Fruit fly (Drosophila melanogaster) whole organism, adult: ENCODE results near the gene ase.
A peak's percentile ranks its signal among the peaks of the same experiment; 100 is the strongest.

Source experiments
- CG11617 ChIP-seq: fragments of 200-800 bp; sonication (Bioruptor generic); optimal IDR thresholded peaks from 2 replicates; lab custom pipeline; 2017; ENCODE audit warnings: mild to moderate bottlenecking, missing biosample characterization, missing genetic modification reagents, missing genetic modification characterization
- CG12768 ChIP-seq: fragments of 200-800 bp; sonication (Bioruptor generic); optimal IDR thresholded peaks from 2 replicates; lab custom pipeline; 2017; ENCODE audit warnings: missing biosample characterization, missing genetic modification characterization, mild to moderate bottlenecking, moderate library complexity, missing genetic modification reagents
- CG14711 ChIP-seq: fragments of 200-800 bp; sonication (Bioruptor generic); optimal IDR thresholded peaks from 2 replicates; lab custom pipeline; 2018; ENCODE audit warnings: missing biosample characterization, mild to moderate bottlenecking, missing genetic modification characterization, moderate library complexity
- CG1620 ChIP-seq: fragments of 200-800 bp; sonication (Bioruptor generic); optimal IDR thresholded peaks from 2 replicates; lab custom pipeline; 2016; ENCODE audit warnings: missing biosample characterization, missing genetic modification characterization
- CG33017 ChIP-seq: fragments of 200-800 bp; sonication (Bioruptor generic); optimal IDR thresholded peaks from 2 replicates; lab custom pipeline; 2018; ENCODE audit warnings: missing biosample characterization, mild to moderate bottlenecking, missing genetic modification characterization, moderate library complexity
- CG5204 ChIP-seq: fragments of 200-800 bp; sonication (Bioruptor generic); optimal IDR thresholded peaks from 2 replicates; lab custom pipeline; 2016; ENCODE audit warnings: missing biosample characterization, missing genetic modification characterization
- CG7045 ChIP-seq: fragments of 200-800 bp; sonication (Bioruptor generic); optimal IDR thresholded peaks from 2 replicates; lab custom pipeline; 2017; ENCODE audit warnings: missing biosample characterization, mild to moderate bottlenecking, missing genetic modification characterization
- CG7101 ChIP-seq: fragments of 200-800 bp; sonication (Bioruptor generic); optimal IDR thresholded peaks from 2 replicates; lab custom pipeline; 2018; ENCODE audit warnings: missing biosample characterization, mild to moderate bottlenecking, missing genetic modification characterization, moderate library complexity
- Clk ChIP-seq: fragments of 200-800 bp; sonication (Bioruptor generic); optimal IDR thresholded peaks from 2 replicates; lab custom pipeline; 2017; ENCODE audit warnings: missing biosample characterization, missing genetic modification characterization
- Crg-1 ChIP-seq: fragments of 200-800 bp; sonication (Bioruptor generic); optimal IDR thresholded peaks from 2 replicates; lab custom pipeline; 2016; ENCODE audit warnings: missing biosample characterization, missing genetic modification characterization
- Hr96 ChIP-seq: fragments of 200-800 bp; sonication (Bioruptor generic); optimal IDR thresholded peaks from 2 replicates; lab custom pipeline; 2016; ENCODE audit warnings: missing biosample characterization, missing genetic modification characterization
- Mnt ChIP-seq: fragments of 200-800 bp; sonication (Bioruptor generic); optimal IDR thresholded peaks from 2 replicates; lab custom pipeline; 2016; ENCODE audit warnings: missing biosample characterization, mild to moderate bottlenecking, missing genetic modification characterization
- bab1 ChIP-seq: fragments of 200-800 bp; sonication (Bioruptor generic); optimal IDR thresholded peaks from 3 replicates; lab custom pipeline; 2019; ENCODE audit warnings: missing biosample characterization, mild to moderate bottlenecking, missing genetic modification characterization, moderate library complexity
- cic ChIP-seq: fragments of 200-800 bp; sonication (Bioruptor generic); optimal IDR thresholded peaks from 2 replicates; lab custom pipeline; 2017; ENCODE audit warnings: missing biosample characterization, mild to moderate bottlenecking, missing genetic modification characterization, moderate library complexity
- cnc ChIP-seq, 2 experiments: fragments of >200 bp; optimal IDR thresholded peaks; 2 replicates each; lab custom pipeline; 2017
- kay ChIP-seq: fragments of 200-800 bp; sonication (Bioruptor generic); peaks from one replicate; lab custom pipeline; 2016; ENCODE audit warnings: missing biosample characterization, missing genetic modification characterization, borderline replicate concordance
- ovo ChIP-seq: fragments of 200-800 bp; sonication (Bioruptor generic); optimal IDR thresholded peaks from 2 replicates; lab custom pipeline; 2016; ENCODE audit warnings: missing biosample characterization, missing genetic modification characterization
- pad ChIP-seq: fragments of 200-800 bp; sonication (Bioruptor generic); optimal IDR thresholded peaks from 3 replicates; lab custom pipeline; 2017; ENCODE audit warnings: missing biosample characterization, missing genetic modification characterization, mild to moderate bottlenecking, moderate library complexity, missing genetic modification reagents
- tj ChIP-seq: fragments of 200-800 bp; sonication (Bioruptor generic); optimal IDR thresholded peaks from 3 replicates; lab custom pipeline; 2017; ENCODE audit warnings: missing biosample characterization, mild to moderate bottlenecking, missing genetic modification characterization, moderate library complexity
- toe ChIP-seq: fragments of 200-800 bp; sonication (Bioruptor generic); optimal IDR thresholded peaks from 2 replicates; lab custom pipeline; 2016; ENCODE audit warnings: missing biosample characterization, missing genetic modification characterization

The ase gene

DNA sequence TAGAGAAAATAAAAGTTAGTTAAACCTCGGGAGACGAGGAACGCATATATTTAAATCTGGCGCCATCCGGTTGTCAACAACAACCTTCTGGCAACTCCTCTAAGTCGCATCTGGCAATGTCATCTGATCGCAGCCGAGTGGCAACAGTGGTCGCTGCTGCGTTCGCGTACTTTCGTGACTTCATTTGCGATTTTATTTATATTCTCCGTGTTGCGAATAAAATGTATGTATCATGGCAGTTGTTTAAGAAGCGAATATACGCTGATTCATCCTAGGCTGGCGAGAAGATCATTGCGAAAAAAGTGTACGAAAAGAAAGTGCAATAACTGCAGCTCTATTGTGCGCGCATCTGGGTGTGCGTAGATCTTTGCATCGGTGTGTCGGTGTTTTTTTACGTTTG lies 35.8 kb downstream of the ase start, which contains the start of gene svr:
svr (plus strand) TSS at position 121 of the 400 bp plus-strand sequence.
- no peak for TF ChIP-seq CG12768 (GFP tag; lab: Kevin White, UChicago)
- TF ChIP-seq pad = no peak
- peak; percentile 60 for TF ChIP-seq bab1 (GFP tag; lab: Kevin White, UChicago)
- TF ChIP-seq Clk (GFP tag; lab: Kevin White, UChicago) = no peak
- TF ChIP-seq ovo (GFP tag; lab: Kevin White, UChicago) = no peak
- peak; percentile 13 for TF ChIP-seq tj (GFP tag; lab: Kevin White, UChicago)
- TF ChIP-seq CG7045 (GFP tag; lab: Kevin White, UChicago) = no peak
- no peak for TF ChIP-seq toe (GFP tag; lab: Kevin White, UChicago)
- TF ChIP-seq Mnt = no peak
- TF ChIP-seq Hr96 (GFP tag; lab: Kevin White, UChicago) = no peak
- no peak for TF ChIP-seq CG33017 (tag; lab: Kevin White, UChicago)
- no peak for TF ChIP-seq CG14711 (tag; lab: Kevin White, UChicago)
- TF ChIP-seq kay = no peak
- peak; percentile 6 for TF ChIP-seq cic (GFP tag; lab: Kevin White, UChicago)
- no peak for TF ChIP-seq CG1620

DNA sequence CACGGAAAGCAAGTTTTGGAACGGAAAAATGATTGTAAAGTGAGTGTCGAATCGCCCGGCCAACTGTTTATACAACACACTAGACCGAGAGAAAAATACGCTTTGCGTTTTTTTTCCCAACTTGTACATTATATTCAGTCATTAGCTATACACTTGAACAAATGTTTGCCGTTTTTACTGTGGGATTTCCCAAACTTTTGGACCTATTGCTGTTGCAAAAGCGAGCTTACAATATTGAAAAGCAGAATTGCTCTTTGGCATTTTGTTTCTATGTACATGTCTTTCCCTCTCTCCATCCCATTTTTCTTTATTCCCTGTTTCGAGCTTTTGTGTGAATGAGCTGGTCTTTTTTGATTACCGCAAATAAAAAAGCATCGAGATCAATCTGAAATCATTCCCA lies 36.9 kb downstream of the ase start:
- peak; percentile 14 for TF ChIP-seq cic (GFP tag; lab: Kevin White, UChicago)
- no peak for TF ChIP-seq CG7101
- no peak for TF ChIP-seq ovo (GFP tag; lab: Kevin White, UChicago)

DNA sequence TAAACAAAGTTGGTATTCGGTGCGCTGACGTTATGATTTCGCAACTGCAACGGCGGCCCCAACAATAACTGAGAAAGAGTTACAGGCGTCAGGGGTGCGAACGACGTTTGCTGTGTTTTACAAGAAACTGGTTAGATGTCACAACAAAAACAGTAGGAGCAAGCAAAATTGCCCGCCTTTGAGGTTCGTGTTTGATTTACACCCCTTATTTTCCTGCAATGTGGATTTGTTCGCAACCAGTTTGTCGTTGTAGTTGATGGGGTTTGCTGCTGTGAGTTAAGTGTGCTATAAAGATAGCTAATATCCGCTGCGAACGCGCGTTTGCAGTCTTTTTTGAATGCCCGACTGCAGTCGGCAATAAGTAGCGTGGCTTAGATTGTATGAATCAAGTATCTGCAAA lies 37.9 kb downstream of the ase start:
- TF ChIP-seq CG7101 = peak; percentile 43
- TF ChIP-seq CG11617 (GFP tag; lab: Kevin White, UChicago) = no peak
- peak; percentile 1 for TF ChIP-seq pad

DNA sequence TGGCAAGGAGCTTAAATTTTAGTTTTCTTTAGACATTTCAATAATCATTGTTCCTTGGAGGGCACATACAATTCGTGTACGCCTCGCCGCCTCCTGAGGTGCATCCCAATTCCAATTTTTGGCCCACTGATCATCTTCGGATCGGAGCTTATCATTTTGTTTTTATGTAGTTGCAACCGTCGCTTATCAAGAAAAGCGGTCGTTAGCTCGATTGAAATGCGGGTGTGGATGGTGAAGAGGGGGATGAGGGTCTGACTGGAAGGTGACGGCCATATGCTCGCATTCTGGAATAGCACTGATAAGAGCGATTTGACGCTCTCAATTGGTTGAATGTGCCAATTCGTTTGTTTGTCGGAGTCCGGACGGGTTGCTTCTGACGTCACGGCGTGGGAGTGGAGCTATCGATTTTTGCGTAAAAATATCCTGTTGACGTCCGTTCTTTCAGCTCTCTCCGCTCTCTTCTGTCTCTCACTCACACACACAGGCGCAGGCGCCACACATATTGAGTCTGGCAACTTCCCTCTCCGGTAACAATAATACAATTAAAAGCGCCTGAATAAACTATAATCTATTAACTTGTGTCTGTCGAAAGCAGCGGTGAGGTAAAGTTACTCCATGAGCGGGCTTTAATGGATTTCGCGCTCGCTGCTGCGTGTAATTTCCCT lies 38.5 kb downstream of the ase start:
- TF ChIP-seq ovo (GFP tag; lab: Kevin White, UChicago) (no peak), bab1 (GFP tag; lab: Kevin White, UChicago) (no peak), CG1620 (no peak), CG14711 (tag; lab: Kevin White, UChicago) (no peak), CG5204 (GFP tag; lab: Kevin White, UChicago) (no peak), pad (no peak), CG33017 (tag; lab: Kevin White, UChicago) (no peak)

DNA sequence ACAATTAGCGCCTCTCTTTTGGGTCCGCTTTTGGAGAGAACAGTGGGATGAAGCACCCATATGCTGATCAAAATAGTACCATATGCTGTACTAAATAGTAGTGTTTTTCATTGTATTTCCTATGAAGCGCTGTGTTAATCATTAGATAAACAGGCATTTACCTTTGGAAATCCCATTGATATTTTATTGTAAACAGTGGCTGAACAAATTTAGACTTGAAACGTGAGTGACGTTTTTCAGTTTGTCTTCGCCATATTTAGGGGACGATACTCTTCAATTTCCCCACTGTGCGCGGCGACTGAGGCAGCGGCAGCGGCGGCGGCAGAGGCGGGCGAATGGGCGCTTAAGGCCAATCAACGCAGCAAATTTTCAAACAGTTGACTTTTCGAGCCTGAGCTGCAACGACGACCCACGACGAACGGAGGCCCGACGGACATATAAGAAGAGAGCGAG lies 39.1 kb downstream of the ase start:
- TF ChIP-seq CG7045 (GFP tag; lab: Kevin White, UChicago) (peak; percentile 83), CG33017 (tag; lab: Kevin White, UChicago) (peak; percentile 79), toe (GFP tag; lab: Kevin White, UChicago) (peak; percentile 70), Crg-1 (peak; percentile 67), CG14711 (tag; lab: Kevin White, UChicago) (peak; percentile 75), CG12768 (GFP tag; lab: Kevin White, UChicago) (peak; percentile 83), CG5204 (GFP tag; lab: Kevin White, UChicago) (no peak), Mnt (peak; percentile 78), CG1620 (peak; percentile 50), cnc (optimal IDR thresholded peaks at IDR 0.05; lab: Kevin White, UChicago) (no peak), Clk (GFP tag; lab: Kevin White, UChicago) (peak; percentile 77), tj (GFP tag; lab: Kevin White, UChicago) (peak; percentile 65), CG11617 (GFP tag; lab: Kevin White, UChicago) (peak; percentile 84), cic (GFP tag; lab: Kevin White, UChicago) (peak; percentile 73), ovo (GFP tag; lab: Kevin White, UChicago) (peak; percentile 59), CG7101 (peak; percentile 90), bab1 (GFP tag; lab: Kevin White, UChicago) (peak; percentile 82), pad (peak; percentile 81), kay (no peak), Hr96 (GFP tag; lab: Kevin White, UChicago) (no peak)

DNA sequence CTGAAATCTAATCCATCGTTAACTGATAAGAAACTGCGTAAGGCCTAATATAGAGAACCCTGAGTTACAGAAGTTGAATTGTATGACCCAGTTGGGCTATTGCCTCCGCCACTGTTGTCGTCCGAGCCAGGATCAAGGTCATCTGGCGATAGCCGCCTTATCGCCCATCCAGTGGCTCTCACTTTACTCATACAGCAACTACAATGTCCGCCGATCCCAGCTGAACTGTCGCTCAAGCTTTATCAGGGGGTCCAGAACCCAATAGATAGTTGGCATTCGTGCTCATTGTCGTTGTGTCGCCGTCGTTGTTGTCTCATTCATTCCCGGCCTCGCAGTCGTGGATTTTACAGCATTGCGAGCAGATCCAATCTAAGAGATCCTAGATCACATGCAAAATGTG lies 48.6 kb downstream of the ase start, which contains the start of gene arg:
arg (plus strand) TSS at position 319 of the 400 bp plus-strand sequence.
- TF ChIP-seq Crg-1 (no peak), Clk (GFP tag; lab: Kevin White, UChicago) (no peak), CG11617 (GFP tag; lab: Kevin White, UChicago) (no peak), cic (GFP tag; lab: Kevin White, UChicago) (peak; percentile 3)

DNA sequence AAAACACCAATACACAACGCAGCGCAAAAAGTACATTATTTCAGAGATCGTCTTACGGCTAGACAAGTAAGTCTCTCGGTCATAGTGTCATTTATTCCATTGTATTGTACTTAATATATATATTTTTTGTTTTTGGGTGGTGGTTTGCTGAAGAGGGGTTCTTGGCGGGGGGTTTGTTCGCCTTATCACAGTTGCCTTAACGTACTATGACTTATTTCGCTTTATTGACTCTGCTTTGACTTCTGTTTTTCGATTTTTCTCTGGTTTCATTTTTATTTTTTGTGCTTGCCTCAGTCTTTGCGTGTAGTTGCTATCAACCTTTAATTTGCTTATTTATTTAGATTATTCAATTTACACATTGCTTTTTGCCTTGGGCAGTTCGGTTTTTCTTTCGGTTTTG lies 50.0 kb downstream of the ase start:
- TF ChIP-seq CG5204 (GFP tag; lab: Kevin White, UChicago) (no peak), kay (no peak), bab1 (GFP tag; lab: Kevin White, UChicago) (no peak), CG14711 (tag; lab: Kevin White, UChicago) (no peak), Crg-1 (no peak), CG1620 (no peak), ovo (GFP tag; lab: Kevin White, UChicago) (no peak), pad (no peak), Mnt (no peak), Hr96 (GFP tag; lab: Kevin White, UChicago) (no peak), CG12768 (GFP tag; lab: Kevin White, UChicago) (no peak), cic (GFP tag; lab: Kevin White, UChicago) (no peak), CG33017 (tag; lab: Kevin White, UChicago) (no peak), CG7045 (GFP tag; lab: Kevin White, UChicago) (no peak), Clk (GFP tag; lab: Kevin White, UChicago) (no peak), tj (GFP tag; lab: Kevin White, UChicago) (no peak), cnc (optimal IDR thresholded peaks at IDR 0.05; lab: Kevin White, UChicago) (no peak), toe (GFP tag; lab: Kevin White, UChicago) (no peak)
